Fruit fly (Drosophila melanogaster) whole organism, adult: ENCODE results near the gene Mst36Fa.

ENCODE experiments used
- CG11617 ChIP-seq: fragments of 200-800 bp; sonication (Bioruptor generic); optimal IDR thresholded peaks from 2 replicates; lab custom pipeline; 2017; ENCODE audit warnings: mild to moderate bottlenecking, missing biosample characterization, missing genetic modification reagents, missing genetic modification characterization
- CG14711 ChIP-seq: fragments of 200-800 bp; sonication (Bioruptor generic); optimal IDR thresholded peaks from 2 replicates; lab custom pipeline; 2018; ENCODE audit warnings: missing biosample characterization, mild to moderate bottlenecking, missing genetic modification characterization, moderate library complexity
- CG1620 ChIP-seq: fragments of 200-800 bp; sonication (Bioruptor generic); optimal IDR thresholded peaks from 2 replicates; lab custom pipeline; 2016; ENCODE audit warnings: missing biosample characterization, missing genetic modification characterization
- CG33017 ChIP-seq: fragments of 200-800 bp; sonication (Bioruptor generic); optimal IDR thresholded peaks from 2 replicates; lab custom pipeline; 2018; ENCODE audit warnings: missing biosample characterization, mild to moderate bottlenecking, missing genetic modification characterization, moderate library complexity
- CG5204 ChIP-seq: fragments of 200-800 bp; sonication (Bioruptor generic); optimal IDR thresholded peaks from 2 replicates; lab custom pipeline; 2016; ENCODE audit warnings: missing biosample characterization, missing genetic modification characterization
- CG7045 ChIP-seq: fragments of 200-800 bp; sonication (Bioruptor generic); optimal IDR thresholded peaks from 2 replicates; lab custom pipeline; 2017; ENCODE audit warnings: missing biosample characterization, mild to moderate bottlenecking, missing genetic modification characterization
- CG7101 ChIP-seq: fragments of 200-800 bp; sonication (Bioruptor generic); optimal IDR thresholded peaks from 2 replicates; lab custom pipeline; 2018; ENCODE audit warnings: missing biosample characterization, mild to moderate bottlenecking, missing genetic modification characterization, moderate library complexity
- Clk ChIP-seq: fragments of 200-800 bp; sonication (Bioruptor generic); optimal IDR thresholded peaks from 2 replicates; lab custom pipeline; 2017; ENCODE audit warnings: missing biosample characterization, missing genetic modification characterization
- Crg-1 ChIP-seq: fragments of 200-800 bp; sonication (Bioruptor generic); optimal IDR thresholded peaks from 2 replicates; lab custom pipeline; 2016; ENCODE audit warnings: missing biosample characterization, missing genetic modification characterization
- Hr96 ChIP-seq: fragments of 200-800 bp; sonication (Bioruptor generic); optimal IDR thresholded peaks from 2 replicates; lab custom pipeline; 2016; ENCODE audit warnings: missing biosample characterization, missing genetic modification characterization
- Mnt ChIP-seq: fragments of 200-800 bp; sonication (Bioruptor generic); optimal IDR thresholded peaks from 2 replicates; lab custom pipeline; 2016; ENCODE audit warnings: missing biosample characterization, mild to moderate bottlenecking, missing genetic modification characterization
- bab1 ChIP-seq: fragments of 200-800 bp; sonication (Bioruptor generic); optimal IDR thresholded peaks from 3 replicates; lab custom pipeline; 2019; ENCODE audit warnings: missing biosample characterization, mild to moderate bottlenecking, missing genetic modification characterization, moderate library complexity
- cic ChIP-seq: fragments of 200-800 bp; sonication (Bioruptor generic); optimal IDR thresholded peaks from 2 replicates; lab custom pipeline; 2017; ENCODE audit warnings: missing biosample characterization, mild to moderate bottlenecking, missing genetic modification characterization, moderate library complexity
- cnc ChIP-seq, 2 experiments: fragments of >200 bp; optimal IDR thresholded peaks; 2 replicates each; lab custom pipeline; 2017
- kay ChIP-seq: fragments of 200-800 bp; sonication (Bioruptor generic); peaks from one replicate; lab custom pipeline; 2016; ENCODE audit warnings: missing biosample characterization, missing genetic modification characterization, borderline replicate concordance
- ovo ChIP-seq: fragments of 200-800 bp; sonication (Bioruptor generic); optimal IDR thresholded peaks from 2 replicates; lab custom pipeline; 2016; ENCODE audit warnings: missing biosample characterization, missing genetic modification characterization
- pad ChIP-seq: fragments of 200-800 bp; sonication (Bioruptor generic); optimal IDR thresholded peaks from 3 replicates; lab custom pipeline; 2017; ENCODE audit warnings: missing biosample characterization, missing genetic modification characterization, mild to moderate bottlenecking, moderate library complexity, missing genetic modification reagents
- tj ChIP-seq: fragments of 200-800 bp; sonication (Bioruptor generic); optimal IDR thresholded peaks from 3 replicates; lab custom pipeline; 2017; ENCODE audit warnings: missing biosample characterization, mild to moderate bottlenecking, missing genetic modification characterization, moderate library complexity
- toe ChIP-seq: fragments of 200-800 bp; sonication (Bioruptor generic); optimal IDR thresholded peaks from 2 replicates; lab custom pipeline; 2016; ENCODE audit warnings: missing biosample characterization, missing genetic modification characterization

Gene Mst36Fa

dm6 chr2L:18630611-18631221 is 46.1 kb downstream of the Mst36Fa start:
- no peak for TF ChIP-seq bab1 (GFP tag; lab: Kevin White, UChicago)
- TF ChIP-seq CG33017 (tag; lab: Kevin White, UChicago), result no peak
- TF ChIP-seq CG1620 (GFP tag; lab: Kevin White, UChicago), result no peak
- TF ChIP-seq CG5204 (GFP tag; lab: Kevin White, UChicago), result no peak
- TF ChIP-seq kay (GFP tag; lab: Kevin White, UChicago), result peak; percentile 22
- no peak for TF ChIP-seq Crg-1 (GFP tag; lab: Kevin White, UChicago)

DNA sequence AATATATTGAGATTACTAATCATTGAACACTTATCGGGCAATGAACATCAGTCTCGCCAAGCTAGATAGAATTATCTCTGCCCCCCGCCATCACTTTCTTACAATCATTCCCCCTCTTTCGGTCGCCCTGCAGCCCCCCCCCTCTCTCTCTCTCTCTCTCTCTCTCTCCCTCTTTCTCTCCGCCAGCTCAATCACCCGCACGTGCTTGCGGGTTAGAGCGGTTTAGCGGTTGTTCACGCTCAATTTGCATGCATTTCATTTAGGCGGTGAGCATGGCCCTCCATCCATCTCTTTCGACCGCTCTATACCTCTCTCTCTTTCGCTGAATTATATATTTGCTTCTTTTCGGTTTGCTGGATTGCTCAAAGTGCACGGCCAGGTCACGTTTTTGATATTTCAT is 47.7 kb downstream of the Mst36Fa start:
- TF ChIP-seq CG5204 (GFP tag; lab: Kevin White, UChicago), result no peak
- TF ChIP-seq Mnt (GFP tag; lab: Kevin White, UChicago), result peak; percentile 10

dm6 chr2L:18628104-18628503 is 48.7 kb downstream of the Mst36Fa start:
- no peak for TF ChIP-seq CG33017 (tag; lab: Kevin White, UChicago)
- no peak for TF ChIP-seq cnc (optimal IDR thresholded peaks at IDR 0.05; lab: Kevin White, UChicago)
- no peak for TF ChIP-seq CG7101 (tag; lab: Kevin White, UChicago)
- TF ChIP-seq CG5204 (GFP tag; lab: Kevin White, UChicago), result no peak
- no peak for TF ChIP-seq CG11617
- no peak for TF ChIP-seq cic (GFP tag; lab: Kevin White, UChicago)
- TF ChIP-seq toe (GFP tag; lab: Kevin White, UChicago), result no peak
- no peak for TF ChIP-seq Clk
- no peak for TF ChIP-seq Crg-1 (GFP tag; lab: Kevin White, UChicago)
- no peak for TF ChIP-seq Mnt (GFP tag; lab: Kevin White, UChicago)
- no peak for TF ChIP-seq ovo (GFP tag; lab: Kevin White, UChicago)
- no peak for TF ChIP-seq pad (GFP tag; lab: Kevin White, UChicago)
- no peak for TF ChIP-seq CG7045 (GFP tag; lab: Kevin White, UChicago)
- TF ChIP-seq bab1 (GFP tag; lab: Kevin White, UChicago), result no peak
- TF ChIP-seq CG14711 (tag; lab: Kevin White, UChicago), result no peak
- TF ChIP-seq CG1620 (GFP tag; lab: Kevin White, UChicago), result no peak

dm6 chr2L:18626987-18627386 is 49.8 kb downstream of the Mst36Fa start:
- TF ChIP-seq toe (GFP tag; lab: Kevin White, UChicago) (no peak), Mnt (GFP tag; lab: Kevin White, UChicago) (no peak), CG14711 (tag; lab: Kevin White, UChicago) (no peak), CG7101 (tag; lab: Kevin White, UChicago) (peak; percentile 9), tj (GFP tag; lab: Kevin White, UChicago) (peak; percentile 81), cic (GFP tag; lab: Kevin White, UChicago) (peak; percentile 23)

DNA sequence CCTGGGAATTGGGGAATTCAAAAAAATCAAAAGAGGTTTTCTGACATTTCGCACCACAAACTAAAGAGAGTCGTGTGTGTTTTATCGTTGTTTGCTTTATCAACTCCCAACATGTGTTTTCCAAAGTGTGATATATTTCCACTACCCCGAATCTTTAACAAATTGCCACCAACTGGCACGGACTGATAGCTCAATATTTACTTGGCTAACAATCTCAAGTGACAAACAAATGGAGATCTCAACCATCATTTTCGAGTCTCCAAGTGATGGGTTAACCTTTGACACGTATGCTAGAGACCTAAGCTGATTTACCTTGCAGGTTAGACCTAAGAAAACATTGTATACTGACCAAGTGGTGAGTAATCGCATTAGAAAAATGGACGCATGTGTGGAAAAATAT is 51.3 kb downstream of the Mst36Fa start:
- TF ChIP-seq CG1620 (GFP tag; lab: Kevin White, UChicago), result no peak
- TF ChIP-seq Hr96 (GFP tag; lab: Kevin White, UChicago), result no peak
